Fruit fly (Drosophila melanogaster) whole organism, embryonic: Measurements from ENCODE around the gene Grip91.
A peak's percentile ranks its signal among the peaks of the same experiment; 100 is the strongest.

Experiments used
- BEAF-32 ChIP-seq: fragments of 200-800 bp; sonication (Bioruptor generic); optimal IDR thresholded peaks from 3 replicates; lab custom pipeline; 2017; ENCODE audit warnings: missing biosample characterization, missing genetic modification characterization, mild to moderate bottlenecking, moderate library complexity, missing genetic modification reagents
- Blimp-1 ChIP-seq: fragments of 200-800 bp; sonication (Bioruptor generic); optimal IDR thresholded peaks from 3 replicates; lab custom pipeline; 2018; ENCODE audit warnings: missing biosample characterization, missing genetic modification characterization, mild to moderate bottlenecking, moderate library complexity, missing genetic modification reagents
- CG10321 ChIP-seq: fragments of 200-800 bp; sonication (Bioruptor generic); IDR thresholded peaks from 2 replicates; pipeline ENCODE4 v1.3.6; 2022; ENCODE audit warnings: missing biosample characterization, missing genetic modification characterization
- CG11093 ChIP-seq: fragments of 200-800 bp; sonication (Bioruptor generic); IDR thresholded peaks from 3 replicates; pipeline ENCODE4 v1.3.6; 2022; ENCODE audit warnings: missing biosample characterization, missing genetic modification characterization
- CG11247 ChIP-seq: fragments of 200-800 bp; sonication (Bioruptor generic); IDR thresholded peaks from 2 replicates; pipeline ENCODE4 v1.3.6; 2022; ENCODE audit warnings: missing biosample characterization, missing genetic modification characterization
- CG1602 ChIP-seq: fragments of 200-800 bp; sonication (Bioruptor generic); optimal IDR thresholded peaks from 3 replicates; lab custom pipeline; 2016; ENCODE audit warnings: missing biosample characterization, missing genetic modification characterization
- CG17186 ChIP-seq: fragments of 200-800 bp; sonication (Bioruptor generic); optimal IDR thresholded peaks from 3 replicates; lab custom pipeline; 2017; ENCODE audit warnings: missing biosample characterization, missing genetic modification reagents, missing genetic modification characterization
- CG17568 ChIP-seq: fragments of 200-800 bp; sonication (Bioruptor generic); optimal IDR thresholded peaks from 2 replicates; lab custom pipeline; 2018; ENCODE audit warnings: missing biosample characterization, mild to moderate bottlenecking, missing genetic modification characterization, moderate library complexity
- CG2116 ChIP-seq: fragments of 200-800 bp; sonication (Bioruptor generic); optimal IDR thresholded peaks from 3 replicates; lab custom pipeline; 2018; ENCODE audit warnings: missing biosample characterization, mild to moderate bottlenecking, missing genetic modification characterization
- CG2875 ChIP-seq: fragments of 200-800 bp; sonication (Bioruptor generic); optimal IDR thresholded peaks from 2 replicates; lab custom pipeline; 2017; ENCODE audit warnings: missing biosample characterization, mild to moderate bottlenecking, missing genetic modification characterization, missing genetic modification reagents
- CG34422 ChIP-seq: fragments of 200-800 bp; sonication (Bioruptor generic); IDR thresholded peaks from 3 replicates; pipeline ENCODE4 v1.3.6; 2022; ENCODE audit warnings: missing biosample characterization, missing genetic modification characterization
- CG4282 ChIP-seq: fragments of 200-800 bp; sonication (Bioruptor generic); optimal IDR thresholded peaks from 2 replicates; lab custom pipeline; 2016; ENCODE audit warnings: missing biosample characterization, missing genetic modification characterization
- CG4730 ChIP-seq: fragments of 200-800 bp; sonication (Bioruptor generic); IDR thresholded peaks from 2 replicates; pipeline ENCODE4 v1.3.6; 2022; ENCODE audit warnings: missing biosample characterization, missing genetic modification characterization
- CG7786 ChIP-seq: fragments of 200-800 bp; sonication (Bioruptor generic); optimal IDR thresholded peaks from 2 replicates; lab custom pipeline; 2016; ENCODE audit warnings: missing biosample characterization, missing genetic modification characterization
- CG7928 ChIP-seq: fragments of 200-800 bp; sonication (Bioruptor generic); optimal IDR thresholded peaks from 2 replicates; lab custom pipeline; 2017; ENCODE audit warnings: missing biosample characterization, mild to moderate bottlenecking, missing genetic modification characterization
- CG9932 ChIP-seq: fragments of 200-800 bp; sonication (Bioruptor generic); IDR thresholded peaks from 2 replicates; pipeline ENCODE4 v1.3.6; 2022; ENCODE audit warnings: missing biosample characterization, missing genetic modification characterization
- CHES-1-like ChIP-seq: fragments of 200-800 bp; sonication (Bioruptor generic); optimal IDR thresholded peaks from 2 replicates; lab custom pipeline; 2016; ENCODE audit warnings: missing biosample characterization, missing genetic modification characterization
- D19A ChIP-seq: fragments of 200-800 bp; optimal IDR thresholded peaks from 3 replicates; lab custom pipeline; 2019; ENCODE audit warnings: missing biosample characterization, mild to moderate bottlenecking, missing genetic modification characterization, moderate library complexity
- D19B ChIP-seq: fragments of 200-800 bp; sonication (Bioruptor generic); optimal IDR thresholded peaks from 2 replicates; lab custom pipeline; 2017; ENCODE audit warnings: missing biosample characterization, mild to moderate bottlenecking, missing genetic modification characterization
- Doc3 ChIP-seq: fragments of 200-800 bp; sonication (Bioruptor generic); IDR thresholded peaks from 3 replicates; pipeline ENCODE4 v1.3.6; 2022; ENCODE audit warnings: missing biosample characterization, missing genetic modification characterization; ENCODE audit not compliant: partially characterized antibody
- Elba2 ChIP-seq: fragments of 200-800 bp; sonication (Bioruptor generic); optimal IDR thresholded peaks from 3 replicates; lab custom pipeline; 2016; ENCODE audit warnings: missing biosample characterization, missing genetic modification characterization
- HLHmδ ChIP-seq: fragments of 200-800 bp; sonication (Bioruptor generic); optimal IDR thresholded peaks from 2 replicates; lab custom pipeline; 2018; ENCODE audit warnings: missing biosample characterization, mild to moderate bottlenecking, missing genetic modification characterization, moderate library complexity
- Hey ChIP-seq: fragments of 200-800 bp; sonication (Bioruptor generic); optimal IDR thresholded peaks from 3 replicates; lab custom pipeline; 2018; ENCODE audit warnings: missing biosample characterization, mild to moderate bottlenecking, missing genetic modification characterization
- Hsf ChIP-seq: fragments of 200-800 bp; sonication (Bioruptor generic); optimal IDR thresholded peaks from 3 replicates; lab custom pipeline; 2016; ENCODE audit warnings: missing biosample characterization, missing genetic modification characterization
- Lim3 ChIP-seq: fragments of 200-800 bp; sonication (Bioruptor generic); IDR thresholded peaks from 2 replicates; pipeline ENCODE4 v1.3.6; 2022; ENCODE audit warnings: missing biosample characterization, missing genetic modification characterization
- MESR4 ChIP-seq: fragments of 200-800 bp; sonication (Bioruptor generic); optimal IDR thresholded peaks from 2 replicates; lab custom pipeline; 2018; ENCODE audit warnings: missing biosample characterization, mild to moderate bottlenecking, missing genetic modification characterization, moderate library complexity
- Med ChIP-seq: fragments of 200-800 bp; sonication (Bioruptor generic); peaks from one replicate; lab custom pipeline; 2016; ENCODE audit warnings: missing biosample characterization, missing genetic modification characterization, mild to moderate bottlenecking, inconsistent platforms, moderate library complexity
- Ravus ChIP-seq: fragments of 200-800 bp; sonication (Bioruptor generic); IDR thresholded peaks from 2 replicates; pipeline ENCODE4 v1.3.6; 2022; ENCODE audit warnings: missing biosample characterization, missing genetic modification characterization
- Side ChIP-seq: fragments of 200-800 bp; sonication (Bioruptor generic); optimal IDR thresholded peaks from 2 replicates; lab custom pipeline; 2016; ENCODE audit warnings: missing biosample characterization, missing genetic modification characterization
- ab ChIP-seq: fragments of 200-800 bp; sonication (Bioruptor generic); optimal IDR thresholded peaks from 2 replicates; lab custom pipeline; 2016; ENCODE audit warnings: missing biosample characterization, missing genetic modification characterization
- aop ChIP-seq: fragments of 200-800 bp; sonication (Bioruptor generic); IDR thresholded peaks from 2 replicates; pipeline ENCODE4 v1.3.6; 2022; ENCODE audit warnings: missing biosample characterization, missing genetic modification characterization
- dm ChIP-seq: fragments of 200-800 bp; sonication (Bioruptor generic); optimal IDR thresholded peaks from 3 replicates; lab custom pipeline; 2016; ENCODE audit warnings: missing biosample characterization, missing genetic modification characterization
- dmrt99B ChIP-seq: fragments of 200-800 bp; sonication (Bioruptor generic); optimal IDR thresholded peaks from 2 replicates; lab custom pipeline; 2018; ENCODE audit warnings: missing biosample characterization, mild to moderate bottlenecking, missing genetic modification characterization, moderate library complexity
- eve ChIP-seq, 2 experiments: fragments of >200 bp; optimal IDR thresholded peaks; 2 replicates each; lab custom pipeline; 2017; ENCODE audit warnings: missing biosample characterization in 2 of 2, missing genetic modification characterization in 2 of 2
- exex ChIP-seq: fragments of 200-800 bp; sonication (Bioruptor generic); optimal IDR thresholded peaks from 4 replicates; lab custom pipeline; 2018; ENCODE audit warnings: missing biosample characterization, mild to moderate bottlenecking, missing genetic modification characterization, moderate library complexity
- eyg ChIP-seq: fragments of 200-800 bp; sonication (Bioruptor generic); optimal IDR thresholded peaks from 3 replicates; lab custom pipeline; 2016; ENCODE audit warnings: missing biosample characterization, missing genetic modification characterization
- fd102C ChIP-seq: fragments of 200-800 bp; sonication (Bioruptor generic); optimal IDR thresholded peaks from 2 replicates; lab custom pipeline; 2018; ENCODE audit warnings: missing biosample characterization, mild to moderate bottlenecking, missing genetic modification characterization, moderate library complexity
- ftz-f1 ChIP-seq: fragments of 200-800 bp; sonication (Bioruptor generic); optimal IDR thresholded peaks from 2 replicates; lab custom pipeline; 2016; ENCODE audit warnings: missing biosample characterization, missing genetic modification characterization
- fu2 ChIP-seq: fragments of 200-800 bp; sonication (Bioruptor generic); optimal IDR thresholded peaks from 2 replicates; lab custom pipeline; 2016; ENCODE audit warnings: missing biosample characterization, missing genetic modification characterization
- gro ChIP-seq: fragments of 200-800 bp; sonication (Bioruptor generic); optimal IDR thresholded peaks from 2 replicates; lab custom pipeline; 2016; ENCODE audit warnings: missing biosample characterization, missing genetic modification characterization
- her ChIP-seq: fragments of 200-800 bp; sonication (Bioruptor generic); optimal IDR thresholded peaks from 2 replicates; lab custom pipeline; 2016; ENCODE audit warnings: missing biosample characterization, missing genetic modification characterization
- mam ChIP-seq: fragments of 200-800 bp; sonication (Bioruptor generic); optimal IDR thresholded peaks from 3 replicates; lab custom pipeline; 2016; ENCODE audit warnings: missing biosample characterization, missing genetic modification characterization
- mld ChIP-seq: fragments of 200-800 bp; sonication (Bioruptor generic); IDR thresholded peaks from 3 replicates; pipeline ENCODE4 v1.3.6; 2022; ENCODE audit warnings: missing biosample characterization, missing genetic modification characterization; ENCODE audit not compliant: partially characterized antibody
- nau ChIP-seq: fragments of 200-800 bp; sonication (Bioruptor generic); optimal IDR thresholded peaks from 3 replicates; lab custom pipeline; 2017; ENCODE audit warnings: missing biosample characterization, mild to moderate bottlenecking, missing genetic modification characterization, missing genetic modification reagents
- salm ChIP-seq: fragments of 200-800 bp; sonication (Bioruptor generic); optimal IDR thresholded peaks from 2 replicates; lab custom pipeline; 2018; ENCODE audit warnings: missing biosample characterization, mild to moderate bottlenecking, missing genetic modification characterization
- sima ChIP-seq: fragments of 200-800 bp; sonication (Bioruptor generic); optimal IDR thresholded peaks from 2 replicates; lab custom pipeline; 2016; ENCODE audit warnings: missing biosample characterization, missing genetic modification characterization
- sug ChIP-seq: fragments of 200-800 bp; optimal IDR thresholded peaks from 2 replicates; lab custom pipeline; 2019; ENCODE audit warnings: missing biosample characterization, mild to moderate bottlenecking, missing genetic modification characterization, moderate library complexity
- tup ChIP-seq: fragments of 200-800 bp; sonication (Bioruptor generic); optimal IDR thresholded peaks from 2 replicates; lab custom pipeline; 2016; ENCODE audit warnings: missing biosample characterization, mild to moderate bottlenecking, missing genetic modification characterization, moderate library complexity
- vnd ChIP-seq: fragments of 200-800 bp; sonication (Bioruptor generic); IDR thresholded peaks from 3 replicates; pipeline ENCODE4 v1.3.6; 2022; ENCODE audit warnings: missing biosample characterization, missing genetic modification characterization; ENCODE audit not compliant: partially characterized antibody
- z ChIP-seq: fragments of 200-800 bp; sonication (Bioruptor generic); IDR thresholded peaks from 3 replicates; pipeline ENCODE4 v1.3.6; 2022; ENCODE audit warnings: missing biosample characterization, missing genetic modification characterization

The Grip91 gene

DNA sequence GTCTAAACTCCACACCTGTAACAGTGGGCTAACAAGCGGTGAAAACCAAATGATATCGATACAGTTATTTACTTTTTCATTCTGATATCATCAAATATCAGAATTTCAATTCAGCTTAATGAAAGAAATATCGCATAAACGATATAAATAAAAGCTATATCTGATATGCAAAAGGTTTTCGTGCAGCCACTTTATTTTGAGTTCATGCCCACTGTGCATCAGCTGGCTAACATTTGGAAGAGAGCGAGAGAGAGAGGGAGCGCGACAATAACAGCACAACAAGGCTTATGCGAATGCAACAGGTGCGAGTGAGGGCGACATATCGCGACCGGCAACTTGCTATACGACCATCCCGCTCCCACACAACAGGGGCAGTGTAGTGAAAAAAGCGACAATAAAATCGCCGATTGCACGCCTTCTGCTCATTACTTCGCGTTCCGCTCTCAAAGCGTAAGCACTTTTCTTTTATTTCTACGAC, 5.0 kb downstream of the Grip91 start, which contains the start of gene CG11151 (continued):
- TF ChIP-seq CG7928 (GFP tag; lab: Kevin White, UChicago) = peak; percentile 77
- TF ChIP-seq D19B (GFP tag; lab: Kevin White, UChicago) = peak; percentile 90
- peak; percentile 87 for TF ChIP-seq Elba2
- TF ChIP-seq mld (GFP tag; lab: Robert Waterston, UW) = 0 out of 3 replicates have a peak, but pooled peaks have one; percentile 38
- peak; percentile 97 for TF ChIP-seq mam (GFP tag; lab: Kevin White, UChicago)
- TF ChIP-seq Side (GFP tag; lab: Kevin White, UChicago) = peak; percentile 96
- peak; percentile 89 for TF ChIP-seq sima (GFP tag; lab: Kevin White, UChicago)
- TF ChIP-seq Doc3 (GFP tag; lab: Robert Waterston, UW) = 0 out of 3 replicates have a peak, but pooled peaks have one; percentile 30
- TF ChIP-seq salm (tag; lab: Kevin White, UChicago) = peak; percentile 96
- peak; percentile 51 for TF ChIP-seq MESR4
- TF ChIP-seq CG17186 (GFP tag; lab: Kevin White, UChicago) = peak; percentile 85
- TF ChIP-seq dm (GFP tag; lab: Kevin White, UChicago) = peak; percentile 93
- TF ChIP-seq tup (GFP tag; lab: Kevin White, UChicago) = peak; percentile 92
- TF ChIP-seq sug (tag; lab: Kevin White, UChicago) = peak; percentile 93
- peak; percentile 95 for TF ChIP-seq CG17568 (GFP tag; lab: Kevin White, UChicago)
- TF ChIP-seq CG34422 (GFP tag; lab: Robert Waterston, UW) = peak; percentile 94
- peak; percentile 82 for TF ChIP-seq ab
- TF ChIP-seq D19A (tag; lab: Kevin White, UChicago) = peak; percentile 94
- peak; percentile 81 for TF ChIP-seq CG2116 (GFP tag; lab: Kevin White, UChicago)
- peak; percentile 4 for TF ChIP-seq HLHmδ (GFP tag; lab: Kevin White, UChicago)
- peak; percentile 94 for TF ChIP-seq CG9932 (GFP tag; lab: Robert Waterston, UW)
- peak; percentile 67 for TF ChIP-seq vnd (GFP tag; lab: Robert Waterston, UW)
- TF ChIP-seq ftz-f1 (GFP tag; lab: Kevin White, UChicago) = no peak
- TF ChIP-seq dmrt99B (tag; lab: Kevin White, UChicago) = peak; percentile 98
- TF ChIP-seq CG4282 = peak; percentile 98
- TF ChIP-seq BEAF-32 = peak; percentile 40
- peak; percentile 96 for TF ChIP-seq fu2 (GFP tag; lab: Kevin White, UChicago)
- peak; percentile 72 for TF ChIP-seq aop (GFP tag; lab: Robert Waterston, UW)
- TF ChIP-seq CG2875 (GFP tag; lab: Kevin White, UChicago) = peak; percentile 96
- TF ChIP-seq fd102C (GFP tag; lab: Kevin White, UChicago) = peak; percentile 87
- peak; percentile 96 for TF ChIP-seq CG1602 (GFP tag; lab: Kevin White, UChicago)
- peak; percentile 77 for TF ChIP-seq Lim3
- TF ChIP-seq CG11093 (GFP tag; lab: Robert Waterston, UW) = peak; percentile 85
- peak in 1 of 2 experiments; percentile 35 for TF ChIP-seq eve (GFP tag; optimal IDR thresholded peaks at IDR 0.05; lab: Kevin White, UChicago)
- peak; percentile 97 for TF ChIP-seq gro (GFP tag; lab: Kevin White, UChicago)
- TF ChIP-seq Ravus = peak; percentile 85
- TF ChIP-seq eyg (GFP tag; lab: Kevin White, UChicago) = peak; percentile 94
- peak; percentile 97 for TF ChIP-seq Hsf
- peak; percentile 47; the same call in 1 of the 3 replicates for TF ChIP-seq z (GFP tag; lab: Robert Waterston, UW)
- TF ChIP-seq CG7786 (GFP tag; lab: Kevin White, UChicago) = peak; percentile 98
- TF ChIP-seq exex (tag; lab: Kevin White, UChicago) = peak; percentile 86
- TF ChIP-seq CHES-1-like (GFP tag; lab: Kevin White, UChicago) = peak; percentile 98
- TF ChIP-seq Blimp-1 = peak; percentile 94
- peak; percentile 89 for TF ChIP-seq CG11247 (GFP tag; lab: Robert Waterston, UW)
- TF ChIP-seq CG10321 (GFP tag; lab: Robert Waterston, UW) = peak; percentile 100
- TF ChIP-seq Med (GFP tag; lab: Kevin White, UChicago) = peak; percentile 100
- peak; percentile 85 for TF ChIP-seq Hey
- TF ChIP-seq her (GFP tag; lab: Kevin White, UChicago) = peak; percentile 95
- TF ChIP-seq CG4730 (GFP tag; lab: Robert Waterston, UW) = peak; percentile 94
- TF ChIP-seq nau (GFP tag; lab: Kevin White, UChicago) = peak; percentile 92
